Worm (Caenorhabditis elegans) whole organism, young adult: Measurements from ENCODE around the gene str-233.

ENCODE experiments used
- C06A6.2 ChIP-seq: fragments of 200-800 bp; sonication (Bioruptor generic); conservative IDR thresholded peaks from 2 replicates; pipeline ENCODE4 v1.3.6; 2022; ENCODE audit warnings: missing genetic modification characterization, missing compliant biosample characterization
- C17E4.6 ChIP-seq: fragments of 200-800 bp; sonication (Bioruptor generic); IDR thresholded peaks from 2 replicates; pipeline ENCODE4 v1.3.6; 2022; ENCODE audit warnings: missing genetic modification reagents, missing genetic modification characterization, missing compliant biosample characterization
- F37B4.10 ChIP-seq: fragments of 200-800 bp; sonication (Bioruptor generic); IDR thresholded peaks from 2 replicates; pipeline ENCODE4 v1.3.6; 2022; ENCODE audit warnings: missing genetic modification characterization, missing compliant biosample characterization
- F39B2.1 ChIP-seq: fragments of 200-800 bp; sonication (Bioruptor generic); IDR thresholded peaks from 2 replicates; pipeline ENCODE4 v1.3.6; 2022; ENCODE audit warnings: missing genetic modification reagents, missing genetic modification characterization, missing compliant biosample characterization
- F57C9.4 ChIP-seq: sonication (generic microtip); optimal IDR thresholded peaks from 2 replicates; lab custom pipeline; 2017; ENCODE audit warnings: mild to moderate bottlenecking, missing genetic modification characterization, missing compliant biosample characterization
- K12H6.12 ChIP-seq: fragments of 200-800 bp; sonication (Bioruptor generic); optimal IDR thresholded peaks from 2 replicates; lab custom pipeline; 2018; ENCODE audit warnings: mild to moderate bottlenecking, missing genetic modification characterization, missing compliant biosample characterization
- T07F8.4 ChIP-seq: sonication (generic microtip); optimal IDR thresholded peaks from 2 replicates; lab custom pipeline; 2016; ENCODE audit warnings: mild to moderate bottlenecking, missing genetic modification characterization, moderate library complexity, missing compliant biosample characterization
- T26A5.8 ChIP-seq: sonication (generic microtip); optimal IDR thresholded peaks from 2 replicates; lab custom pipeline; 2016; ENCODE audit warnings: missing genetic modification characterization, missing compliant biosample characterization
- Y56A3A.18 ChIP-seq: fragments of 200-800 bp; sonication (Bioruptor generic); IDR thresholded peaks from 2 replicates; pipeline ENCODE4 v1.3.6; 2022; ENCODE audit warnings: missing genetic modification reagents, missing genetic modification characterization, missing compliant biosample characterization
- ZK185.1 ChIP-seq: sonication (generic microtip); optimal IDR thresholded peaks from 2 replicates; lab custom pipeline; 2016; ENCODE audit warnings: mild to moderate bottlenecking, missing genetic modification characterization, missing compliant biosample characterization; ENCODE audit not compliant: poor library complexity, severe bottlenecking
- aptf-3 ChIP-seq: fragments of 200-800 bp; sonication (Bioruptor generic); IDR thresholded peaks from 2 replicates; pipeline ENCODE4 v1.3.6; 2022; ENCODE audit warnings: missing genetic modification characterization, missing compliant biosample characterization
- athp-1 ChIP-seq: sonication (generic microtip); optimal IDR thresholded peaks from 2 replicates; lab custom pipeline; 2017; ENCODE audit warnings: mild to moderate bottlenecking, missing genetic modification characterization, missing compliant biosample characterization
- attf-6 ChIP-seq: fragments of 200-800 bp; sonication (Bioruptor generic); IDR thresholded peaks from 2 replicates; pipeline ENCODE4 v1.3.6; 2022; ENCODE audit warnings: missing genetic modification reagents, missing genetic modification characterization, missing compliant biosample characterization
- bed-1 ChIP-seq: fragments of 200-800 bp; sonication (Bioruptor generic); IDR thresholded peaks from 2 replicates; pipeline ENCODE4 v1.3.6; 2022; ENCODE audit warnings: missing genetic modification reagents, missing genetic modification characterization, missing compliant biosample characterization
- ceh-40 ChIP-seq: fragments of 200-800 bp; sonication (Bioruptor generic); IDR thresholded peaks from 2 replicates; pipeline ENCODE4 v1.3.6; 2022; ENCODE audit warnings: missing genetic modification characterization, missing compliant biosample characterization
- die-1 ChIP-seq: sonication (generic microtip); optimal IDR thresholded peaks from 2 replicates; lab custom pipeline; 2016; ENCODE audit warnings: missing genotype, mild to moderate bottlenecking, missing genetic modification characterization, missing compliant biosample characterization
- efl-1 ChIP-seq: fragments of 150-350 bp; optimal IDR thresholded peaks from 2 replicates; lab custom pipeline; 2014; ENCODE audit warnings: missing biosample characterization, missing genetic modification reagents, missing genetic modification characterization
- egl-44 ChIP-seq: fragments of 200-800 bp; sonication (Bioruptor generic); IDR thresholded peaks from 2 replicates; pipeline ENCODE4 v1.3.6; 2022; ENCODE audit warnings: missing genetic modification reagents, missing genetic modification characterization, missing compliant biosample characterization
- egrh-3 ChIP-seq: fragments of 200-800 bp; sonication (Bioruptor generic); IDR thresholded peaks from 2 replicates; pipeline ENCODE4 v1.3.6; 2022; ENCODE audit warnings: missing genetic modification reagents, missing genetic modification characterization, missing compliant biosample characterization
- hrde-1 ChIP-seq: sonication (generic microtip); optimal IDR thresholded peaks from 2 replicates; lab custom pipeline; 2016; ENCODE audit warnings: missing genetic modification characterization, mild to moderate bottlenecking, missing compliant biosample characterization, moderate library complexity, missing genotype, missing genetic modification reagents, borderline replicate concordance
- hsf-1 ChIP-seq: fragments of 200-800 bp; sonication (Bioruptor generic); IDR thresholded peaks from 2 replicates; pipeline ENCODE4 v1.3.6; 2022; ENCODE audit warnings: missing genetic modification reagents, missing genetic modification characterization, missing compliant biosample characterization
- lin-26 ChIP-seq: fragments of 200-800 bp; sonication (Bioruptor generic); IDR thresholded peaks from 2 replicates; pipeline ENCODE4 v1.3.6; 2022; ENCODE audit warnings: missing genetic modification reagents, missing genetic modification characterization, missing compliant biosample characterization
- lin-35 ChIP-seq, 3 experiments: fragments of 150-350 bp in 2 of 3; sonication (generic microtip) in 1 of 3; optimal IDR thresholded peaks; 2 replicates each; lab custom pipeline; 2014 to 2018; ENCODE audit warnings: missing biosample characterization in 3 of 3, missing genetic modification characterization in 3 of 3, missing genetic modification reagents in 3 of 3
- lin-40 ChIP-seq: sonication (generic microtip); optimal IDR thresholded peaks from 2 replicates; lab custom pipeline; 2016; ENCODE audit warnings: missing genetic modification characterization, mild to moderate bottlenecking, missing compliant biosample characterization, missing genotype, missing genetic modification reagents
- lsy-27 ChIP-seq: sonication (generic microtip); optimal IDR thresholded peaks from 2 replicates; lab custom pipeline; 2017; ENCODE audit warnings: missing genetic modification characterization, mild to moderate bottlenecking, missing compliant biosample characterization, antibody characterized with exemption, missing genotype, borderline replicate concordance; ENCODE audit not compliant: insufficient read depth
- madf-10 ChIP-seq: sonication (generic microtip); optimal IDR thresholded peaks from 2 replicates; lab custom pipeline; 2016; ENCODE audit warnings: mild to moderate bottlenecking, missing genetic modification characterization, missing compliant biosample characterization
- mcd-1 ChIP-seq: fragments of 200-800 bp; sonication (Bioruptor generic); IDR thresholded peaks from 2 replicates; pipeline ENCODE4 v1.3.6; 2022; ENCODE audit warnings: missing genetic modification reagents, missing genetic modification characterization, missing compliant biosample characterization
- mxl-1 ChIP-seq: sonication (generic microtip); optimal IDR thresholded peaks from 2 replicates; lab custom pipeline; 2016; ENCODE audit warnings: missing genetic modification characterization, missing compliant biosample characterization
- nfya-1 ChIP-seq: sonication (generic microtip); optimal IDR thresholded peaks from 2 replicates; lab custom pipeline; 2017; ENCODE audit warnings: antibody characterized with exemption, missing compliant biosample characterization, missing genetic modification characterization, borderline replicate concordance; ENCODE audit not compliant: insufficient read depth
- nfya-2 ChIP-seq: fragments of 200-800 bp; sonication (Bioruptor generic); IDR thresholded peaks from 2 replicates; pipeline ENCODE4 v1.3.6; 2022; ENCODE audit warnings: missing genetic modification reagents, missing genetic modification characterization, missing compliant biosample characterization
- nhr-120 ChIP-seq: fragments of 200-800 bp; sonication (Bioruptor generic); IDR thresholded peaks from 2 replicates; pipeline ENCODE4 v1.3.6; 2022; ENCODE audit warnings: missing genetic modification characterization, missing compliant biosample characterization
- nhr-179 ChIP-seq: sonication (generic microtip); optimal IDR thresholded peaks from 2 replicates; lab custom pipeline; 2016; ENCODE audit warnings: mild to moderate bottlenecking, missing genetic modification characterization, missing compliant biosample characterization
- repo-1 ChIP-seq: sonication (generic microtip); optimal IDR thresholded peaks from 2 replicates; lab custom pipeline; 2017; ENCODE audit warnings: mild to moderate bottlenecking, missing genetic modification characterization, missing compliant biosample characterization
- snpc-1.1 ChIP-seq: sonication (generic microtip); optimal IDR thresholded peaks from 2 replicates; lab custom pipeline; 2017; ENCODE audit warnings: missing genetic modification characterization, mild to moderate bottlenecking, missing compliant biosample characterization, antibody characterized with exemption, moderate library complexity, missing genotype, missing genetic modification reagents; ENCODE audit not compliant: insufficient read depth
- somi-1 ChIP-seq: fragments of 200-800 bp; sonication (Bioruptor generic); optimal IDR thresholded peaks from 2 replicates; lab custom pipeline; 2018; ENCODE audit warnings: mild to moderate bottlenecking, missing genetic modification characterization, missing compliant biosample characterization
- tbp1 ChIP-seq: fragments of 200-800 bp; sonication (Bioruptor generic); optimal IDR thresholded peaks from 2 replicates; lab custom pipeline; 2018; ENCODE audit warnings: mild to moderate bottlenecking, missing genetic modification characterization, missing compliant biosample characterization
- tlf-1 ChIP-seq: fragments of 200-800 bp; sonication (Bioruptor generic); optimal IDR thresholded peaks from 2 replicates; lab custom pipeline; 2018; ENCODE audit warnings: mild to moderate bottlenecking, missing genetic modification characterization, missing compliant biosample characterization
- xnd-1 ChIP-seq: sonication (generic microtip); optimal IDR thresholded peaks from 2 replicates; lab custom pipeline; 2016; ENCODE audit warnings: missing genotype, missing genetic modification reagents, missing genetic modification characterization, missing compliant biosample characterization
- zim-3 ChIP-seq: sonication (generic microtip); optimal IDR thresholded peaks from 2 replicates; lab custom pipeline; 2017; ENCODE audit warnings: mild to moderate bottlenecking, missing genetic modification characterization, moderate library complexity, missing compliant biosample characterization

The str-233 gene

DNA sequence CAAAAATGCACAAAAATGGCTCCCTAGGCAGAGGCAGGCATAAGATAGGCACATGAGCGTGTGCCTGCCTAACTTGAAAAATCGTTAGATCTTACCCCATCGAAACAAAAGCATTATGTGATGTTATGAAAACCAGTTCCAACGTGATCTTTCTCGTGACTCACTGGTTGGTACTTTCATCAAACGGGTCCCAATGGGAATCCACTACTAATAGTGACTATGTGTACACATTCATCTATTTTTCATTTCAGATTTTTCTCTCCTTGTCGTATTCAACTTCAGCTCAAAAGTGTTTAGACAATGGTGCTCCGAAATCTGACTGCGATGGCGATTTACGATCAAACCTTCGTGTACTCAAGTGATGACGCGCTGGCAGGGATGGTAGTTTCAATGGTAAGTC is 8.2 kb upstream of the str-233 start, which contains the start of gene srx-43:
TSS of gene srx-43 (plus strand) at position 301 of the 400 bp plus-strand sequence.
- TF ChIP-seq hsf-1 (GFP tag; lab: Robert Waterston, UW) (no peak), ceh-40 (GFP tag; lab: Robert Waterston, UW) (no peak), mcd-1 (GFP tag; lab: Robert Waterston, UW) (no peak), tbp1 (GFP tag; lab: Kevin White, UChicago) (no peak), Y56A3A.18 (no peak), lin-35 (GFP tag; optimal IDR thresholded peaks at IDR 0.05; lab: Kevin White, UChicago) (no peak), lsy-27 (tag; lab: Kevin White, UChicago) (no peak), lin-40 (no peak), F37B4.10 (GFP tag; lab: Robert Waterston, UW) (no peak), C17E4.6 (GFP tag; lab: Robert Waterston, UW) (no peak), nhr-179 (no peak), F39B2.1 (GFP tag; lab: Robert Waterston, UW) (no peak), nfya-1 (no peak), C06A6.2 (GFP tag; lab: Robert Waterston, UW) (no peak), somi-1 (GFP tag; lab: Kevin White, UChicago) (no peak), snpc-1.1 (tag; lab: Kevin White, UChicago) (no peak), ZK185.1 (tag; lab: Kevin White, UChicago) (no peak), lin-26 (GFP tag; lab: Robert Waterston, UW) (no peak), nhr-120 (GFP tag; lab: Robert Waterston, UW) (no peak)

- TF ChIP-seq aptf-3 (GFP tag; lab: Robert Waterston, UW) (no peak), hrde-1 (tag; lab: Kevin White, UChicago) (no peak), T26A5.8 (tag; lab: Kevin White, UChicago) (no peak), die-1 (tag; lab: Kevin White, UChicago) (no peak), egrh-3 (GFP tag; lab: Robert Waterston, UW) (no peak), nfya-1 (no peak), ceh-40 (GFP tag; lab: Robert Waterston, UW) (no peak), F57C9.4 (tag; lab: Kevin White, UChicago) (no peak)
Measured at ce11 chrV:16016977-16017376, 7.5 kb upstream of the str-233 start.

DNA sequence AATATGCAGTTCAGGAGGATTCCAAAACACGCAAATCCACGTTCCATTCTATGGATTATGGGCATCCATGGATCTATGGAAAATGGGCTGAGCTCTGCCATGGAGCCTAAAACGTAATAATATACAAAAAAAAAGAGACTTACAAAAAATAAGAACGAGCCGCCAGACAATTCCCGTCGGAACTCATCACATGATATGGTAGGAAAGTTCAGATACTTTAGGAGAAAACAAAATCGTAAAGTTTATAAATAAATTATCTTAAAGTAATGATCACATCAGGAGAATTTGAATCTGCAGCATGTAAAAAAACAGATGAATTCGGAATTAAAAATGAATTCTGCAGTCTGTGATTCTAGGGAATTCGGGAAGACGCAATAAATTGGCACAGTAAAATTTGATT is 6.2 kb upstream of the str-233 start, which contains the start of gene str-232:
TSS of gene str-232 (minus strand) at position 101 of the 400 bp plus-strand sequence.
- TF ChIP-seq nfya-2 (GFP tag; lab: Robert Waterston, UW) (no peak), T07F8.4 (tag; lab: Kevin White, UChicago) (no peak), xnd-1 (no peak), F57C9.4 (tag; lab: Kevin White, UChicago) (no peak)

DNA sequence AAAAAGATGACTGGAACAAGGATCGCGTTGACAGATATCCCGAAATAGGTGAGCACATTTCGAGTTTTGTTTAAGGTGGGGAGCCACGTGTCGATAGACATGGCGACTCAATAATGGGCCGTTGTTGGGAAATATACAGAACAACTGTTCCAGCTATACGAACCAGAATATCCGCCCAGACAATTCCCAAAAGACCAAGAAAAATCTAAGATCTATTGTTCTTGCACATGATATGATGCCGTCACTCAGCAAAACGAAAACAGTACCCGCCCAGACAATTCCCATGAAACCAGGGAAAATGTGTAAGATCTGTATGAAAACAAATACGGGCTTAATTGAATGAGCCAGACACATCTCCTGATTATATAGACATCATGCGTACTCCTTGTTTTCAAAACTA is 2.0 kb downstream of the str-233 start, which contains the start of gene str-231:
TSS of gene str-231 (minus strand) at position 101 of the 400 bp plus-strand sequence.
- TF ChIP-seq F57C9.4 (tag; lab: Kevin White, UChicago) (no peak), K12H6.12 (tag; lab: Kevin White, UChicago) (no peak), zim-3 (tag; lab: Kevin White, UChicago) (no peak), bed-1 (no peak), egrh-3 (GFP tag; lab: Robert Waterston, UW) (no peak), mxl-1 (tag; lab: Kevin White, UChicago) (no peak), tlf-1 (GFP tag; lab: Kevin White, UChicago) (no peak), nfya-2 (GFP tag; lab: Robert Waterston, UW) (no peak), madf-10 (tag; lab: Kevin White, UChicago) (no peak), athp-1 (tag; lab: Kevin White, UChicago) (no peak), repo-1 (tag; lab: Kevin White, UChicago) (no peak), egl-44 (no peak), attf-6 (GFP tag; lab: Robert Waterston, UW) (no peak), efl-1 (GFP tag; lab: Kevin White, UChicago) (no peak)
